Fruit fly (Drosophila melanogaster) Kc167 (cell line): ENCODE measurements around the gene rdog.

Source experiments
- Myc ChIP-seq: fragments of >200 bp; optimal IDR thresholded peaks from 2 replicates; lab custom pipeline; 2017; ENCODE audit warnings: missing external identifiers
- Sin3A ChIP-seq: fragments of >200 bp; optimal IDR thresholded peaks from 2 replicates; lab custom pipeline; 2018; ENCODE audit warnings: missing external identifiers
- h ChIP-seq: fragments of >200 bp; optimal IDR thresholded peaks from 3 replicates; lab custom pipeline; 2018; ENCODE audit warnings: missing external identifiers
- psq ChIP-seq: fragments of >200 bp; optimal IDR thresholded peaks from 2 replicates; lab custom pipeline; 2017; ENCODE audit warnings: missing external identifiers

- TF ChIP-seq Myc (lab: Kevin White, UChicago): no peak
- no peak for TF ChIP-seq Sin3A (lab: Kevin White, UChicago)
- no peak for TF ChIP-seq h (lab: Kevin White, UChicago)
- TF ChIP-seq psq: no peak
Measured at dm6 chr3R:29198299-29198698, 40.4 kb downstream of the rdog start.
